Fruit fly (Drosophila melanogaster): ENCODE results near the gene CG43725.
A peak's percentile ranks its signal among the peaks of the same experiment; 100 is the strongest.

The CG43725 gene

dm6 chr2L:11066887-11067459, 8.3 kb upstream of the CG43725 start, which contains the start of gene Samuel (continued):
- TF ChIP-seq CG31388 (GFP tag; optimal IDR thresholded peaks at IDR 0.05) (no peak), CG16863 (GFP tag; optimal IDR thresholded peaks at IDR 0.05) (no peak), Xrp1 (GFP tag; IDR thresholded peaks at IDR 0.05) (0 out of 2 replicates have a peak, but pooled peaks have one; percentile 24), exex (tag; optimal IDR thresholded peaks at IDR 0.05) (peak; percentile 61), Dbx (GFP tag; IDR thresholded peaks at IDR 0.05) (no peak), PHDP (tag; optimal IDR thresholded peaks at IDR 0.05) (peak; percentile 28), CG10431 (GFP tag; optimal IDR thresholded peaks at IDR 0.05) (no peak), tap (tag; optimal IDR thresholded peaks at IDR 0.05) (peak; percentile 12), crc (GFP tag; optimal IDR thresholded peaks at IDR 0.05) (no peak), CG10565 (GFP tag; optimal IDR thresholded peaks at IDR 0.05) (no peak), CG12769 (tag; optimal IDR thresholded peaks at IDR 0.05) (no peak), Jarid2 (GFP tag; optimal IDR thresholded peaks at IDR 0.05) (peak; percentile 96), CG34376 (GFP tag; optimal IDR thresholded peaks at IDR 0.05) (peak; percentile 4), CG5953 (GFP tag; IDR thresholded peaks at IDR 0.05) (no peak), gem (tag; optimal IDR thresholded peaks at IDR 0.05) (peak; percentile 25), zen2 (GFP tag; IDR thresholded peaks at IDR 0.05; ENCODE audit: partially characterized antibody) (peak; percentile 34; the same call in 1 of the 3 replicates), CG31224 (GFP tag; IDR thresholded peaks at IDR 0.05) (no peak), z (GFP tag; IDR thresholded peaks at IDR 0.05) (peak; percentile 23; the same call in 1 of the 3 replicates), trem (tag; optimal IDR thresholded peaks at IDR 0.05) (peak; percentile 0), CG18262 (tag; optimal IDR thresholded peaks at IDR 0.05) (peak; percentile 23), Meics (GFP tag; optimal IDR thresholded peaks at IDR 0.05) (peak; percentile 9), CG31441 (GFP tag; IDR thresholded peaks at IDR 0.05) (peak; percentile 10; the same call in 1 of the 2 replicates), lbe (GFP tag; optimal IDR thresholded peaks at IDR 0.05) (peak; percentile 65), Trl (optimal IDR thresholded peaks at IDR 0.05) (peak; percentile 91 to 93), Trl (GFP tag; optimal IDR thresholded peaks at IDR 0.05) (peak; percentile 20), Ets97D (GFP tag; optimal IDR thresholded peaks at IDR 0.05) (peak; percentile 4), CG11695 (GFP tag; IDR thresholded peaks at IDR 0.05) (0 out of 3 replicates have a peak, but pooled peaks have one; percentile 48), CG5180 (GFP tag; optimal IDR thresholded peaks at IDR 0.05) (peak; percentile 59), CG13296 (GFP tag; optimal IDR thresholded peaks at IDR 0.05) (no peak), CG34422 (GFP tag; IDR thresholded peaks at IDR 0.05) (no peak), CG6813 (GFP tag; optimal IDR thresholded peaks at IDR 0.05) (peak; percentile 20), Sry-δ (GFP tag; optimal IDR thresholded peaks at IDR 0.05) (no peak), kah (GFP tag; optimal IDR thresholded peaks at IDR 0.05) (peak; percentile 85), ERR (GFP tag; optimal IDR thresholded peaks at IDR 0.05) (no peak), Eip74EF (GFP tag; optimal IDR thresholded peaks at IDR 0.05) (peak in 1 of 2 experiments; percentile 61), nom (GFP tag; optimal IDR thresholded peaks at IDR 0.05) (peak; percentile 77), ac (GFP tag; optimal IDR thresholded peaks at IDR 0.05) (no peak), amos (GFP tag; IDR thresholded peaks at IDR 0.05; ENCODE audit: partially characterized antibody) (peak; percentile 36; the same call in 1 of the 2 replicates), Scr (GFP tag; IDR thresholded peaks at IDR 0.05; ENCODE audit: partially characterized antibody) (peak; percentile 22; the same call in 1 of the 2 replicates), Gug (GFP tag; IDR thresholded peaks at IDR 0.05) (no peak), CHES-1-like (GFP tag; optimal IDR thresholded peaks at IDR 0.05) (no peak), CG33557 (GFP tag; optimal IDR thresholded peaks at IDR 0.05) (no peak), MTF-1 (GFP tag; optimal IDR thresholded peaks at IDR 0.05; ENCODE audit: borderline replicate concordance) (no peak), cwo (GFP tag; optimal IDR thresholded peaks at IDR 0.05) (peak; percentile 2), grau (tag; optimal IDR thresholded peaks at IDR 0.05) (peak; percentile 22), CG32767 (GFP tag; IDR thresholded peaks at IDR 0.05) (no peak), az2 (GFP tag; optimal IDR thresholded peaks at IDR 0.05) (no peak), Chrac-16 (GFP tag; optimal IDR thresholded peaks at IDR 0.05) (no peak), sens-2 (GFP tag; IDR thresholded peaks at IDR 0.05) (peak; percentile 78), yki (optimal IDR thresholded peaks at IDR 0.05) (peak; percentile 39)
